Fruit fly (Drosophila melanogaster): ENCODE data around the gene CG34367.

CG34367 gene

dm6 chr2L:10331066-10331847, 22.4 kb downstream of the CG34367 start, which contains the start of the genes Schip1 and Cox10 (continued):
- TF ChIP-seq Trl (optimal IDR thresholded peaks at IDR 0.05) (no peak), Trl (GFP tag; optimal IDR thresholded peaks at IDR 0.05) (no peak), CG32767 (GFP tag; IDR thresholded peaks at IDR 0.05) (no peak), Hr3 (GFP tag; optimal IDR thresholded peaks at IDR 0.05) (peak; percentile 2), MESR4 (GFP tag; optimal IDR thresholded peaks at IDR 0.05) (peak; percentile 68), CG10979 (tag; optimal IDR thresholded peaks at IDR 0.05) (peak; percentile 20), sug (tag; optimal IDR thresholded peaks at IDR 0.05) (peak; percentile 31), CG17361 (GFP tag; IDR thresholded peaks at IDR 0.05) (peak; percentile 26; the same call in 1 of the 3 replicates), nerfin-1 (tag; optimal IDR thresholded peaks at IDR 0.05) (no peak), fd96Cb (tag; optimal IDR thresholded peaks at IDR 0.05) (no peak), CG2712 (tag; optimal IDR thresholded peaks at IDR 0.05) (peak; percentile 40), CG5953 (GFP tag; IDR thresholded peaks at IDR 0.05) (no peak), CG31388 (GFP tag; optimal IDR thresholded peaks at IDR 0.05) (no peak), dpn (GFP tag; optimal IDR thresholded peaks at IDR 0.05) (peak in 1 of 2 experiments; percentile 16), CG1024 (GFP tag; IDR thresholded peaks at IDR 0.05) (no peak), ewg (GFP tag; optimal IDR thresholded peaks at IDR 0.05) (peak; percentile 87), mirr (GFP tag; optimal IDR thresholded peaks at IDR 0.05) (no peak), CG9797 (GFP tag; optimal IDR thresholded peaks at IDR 0.05) (peak; percentile 14), CG43689 (GFP tag; IDR thresholded peaks at IDR 0.05) (no peak), CG7839 (tag; optimal IDR thresholded peaks at IDR 0.05) (no peak), peb (GFP tag; IDR thresholded peaks at IDR 0.05) (no peak), Hr51 (GFP tag; optimal IDR thresholded peaks at IDR 0.05) (no peak), YL-1 (GFP tag; optimal IDR thresholded peaks at IDR 0.05) (peak; percentile 24), CG10366 (GFP tag; IDR thresholded peaks at IDR 0.05) (no peak), Tbp (GFP tag; optimal IDR thresholded peaks at IDR 0.05) (no peak), CG3838 (GFP tag; optimal IDR thresholded peaks at IDR 0.05) (no peak), bsh (GFP tag; optimal IDR thresholded peaks at IDR 0.05) (peak in 1 of 2 experiments; percentile 29), CG17912 (GFP tag; optimal IDR thresholded peaks at IDR 0.05) (no peak), C15 (GFP tag; IDR thresholded peaks at IDR 0.05) (no peak), Pdp1 (GFP tag; optimal IDR thresholded peaks at IDR 0.05) (peak in 1 of 2 experiments; percentile 99), Dfd (GFP tag; optimal IDR thresholded peaks at IDR 0.05) (no peak), dmrt99B (tag; optimal IDR thresholded peaks at IDR 0.05) (no peak), ham (GFP tag; IDR thresholded peaks at IDR 0.05) (no peak), CG12236 (GFP tag; optimal IDR thresholded peaks at IDR 0.05) (no peak), Nf-YB (GFP tag; optimal IDR thresholded peaks at IDR 0.05) (peak; percentile 6), Sox102F (GFP tag; optimal IDR thresholded peaks at IDR 0.05) (no peak), Dp (GFP tag; optimal IDR thresholded peaks at IDR 0.05) (peak; percentile 39), CG4617 (GFP tag; optimal IDR thresholded peaks at IDR 0.05; ENCODE audit: borderline replicate concordance) (peak; percentile 18), crol (GFP tag; IDR thresholded peaks at IDR 0.05) (no peak), abd-A (tag; optimal IDR thresholded peaks at IDR 0.05) (no peak), CG13123 (GFP tag; optimal IDR thresholded peaks at IDR 0.05) (no peak), CG10543 (GFP tag; optimal IDR thresholded peaks at IDR 0.05) (no peak), CG4424 (GFP tag; optimal IDR thresholded peaks at IDR 0.05) (no peak), ro (GFP tag; IDR thresholded peaks at IDR 0.05) (no peak), CG15514 (GFP tag; optimal IDR thresholded peaks at IDR 0.05) (peak; percentile 26), sima (GFP tag; optimal IDR thresholded peaks at IDR 0.05) (no peak), CG14441 (GFP tag; IDR thresholded peaks at IDR 0.05) (no peak), CG17829 (tag; optimal IDR thresholded peaks at IDR 0.05) (peak; percentile 49), wdn (GFP tag; IDR thresholded peaks at IDR 0.05) (no peak), wor (GFP tag; IDR thresholded peaks at IDR 0.05) (no peak)

Data from whole organism, embryonic.